Fruit fly (Drosophila melanogaster) whole organism, embryonic: Measurements from ENCODE around the gene Nrd1.

Experiments
- BEAF-32 ChIP-seq: fragments of 200-800 bp; sonication (Bioruptor generic); optimal IDR thresholded peaks from 3 replicates; lab custom pipeline; 2017; ENCODE audit warnings: missing biosample characterization, missing genetic modification characterization, mild to moderate bottlenecking, moderate library complexity, missing genetic modification reagents
- Bdp1 ChIP-seq: fragments of 200-800 bp; sonication (Bioruptor generic); optimal IDR thresholded peaks from 3 replicates; lab custom pipeline; 2016; ENCODE audit warnings: missing biosample characterization, missing genetic modification characterization
- Bgb ChIP-seq: fragments of 200-800 bp; sonication (Bioruptor generic); IDR thresholded peaks from 2 replicates; pipeline ENCODE4 v1.3.6; 2022; ENCODE audit warnings: missing biosample characterization, missing genetic modification characterization; ENCODE audit not compliant: partially characterized antibody
- CG12299 ChIP-seq: fragments of 200-800 bp; sonication (Bioruptor generic); optimal IDR thresholded peaks from 2 replicates; lab custom pipeline; 2018; ENCODE audit warnings: missing biosample characterization, mild to moderate bottlenecking, missing genetic modification characterization
- CG15269 ChIP-seq: fragments of 200-800 bp; sonication (Bioruptor generic); optimal IDR thresholded peaks from 2 replicates; lab custom pipeline; 2018; ENCODE audit warnings: missing biosample characterization, mild to moderate bottlenecking, missing genetic modification characterization, moderate library complexity
- CG15696 ChIP-seq: fragments of 200-800 bp; sonication (Bioruptor generic); optimal IDR thresholded peaks from 2 replicates; lab custom pipeline; 2019; ENCODE audit warnings: missing biosample characterization, mild to moderate bottlenecking, missing genetic modification characterization, moderate library complexity
- CG1647 ChIP-seq: fragments of 200-800 bp; sonication (Bioruptor generic); optimal IDR thresholded peaks from 3 replicates; lab custom pipeline; 2016; ENCODE audit warnings: missing biosample characterization, missing genetic modification characterization
- CG16813 ChIP-seq: fragments of 200-800 bp; sonication (Bioruptor generic); IDR thresholded peaks from 3 replicates; pipeline ENCODE4 v1.3.6; 2022; ENCODE audit warnings: missing biosample characterization, missing genetic modification characterization; ENCODE audit not compliant: partially characterized antibody
- CG17186 ChIP-seq: fragments of 200-800 bp; sonication (Bioruptor generic); optimal IDR thresholded peaks from 3 replicates; lab custom pipeline; 2017; ENCODE audit warnings: missing biosample characterization, missing genetic modification reagents, missing genetic modification characterization
- CG17568 ChIP-seq: fragments of 200-800 bp; sonication (Bioruptor generic); optimal IDR thresholded peaks from 2 replicates; lab custom pipeline; 2018; ENCODE audit warnings: missing biosample characterization, mild to moderate bottlenecking, missing genetic modification characterization, moderate library complexity
- CG2875 ChIP-seq: fragments of 200-800 bp; sonication (Bioruptor generic); optimal IDR thresholded peaks from 2 replicates; lab custom pipeline; 2017; ENCODE audit warnings: missing biosample characterization, mild to moderate bottlenecking, missing genetic modification characterization, missing genetic modification reagents
- CG32532 ChIP-seq: fragments of 200-800 bp; sonication (Bioruptor generic); IDR thresholded peaks from 2 replicates; pipeline ENCODE4 v1.3.6; 2022; ENCODE audit warnings: missing biosample characterization, missing genetic modification characterization
- CG32772 ChIP-seq: fragments of 200-800 bp; sonication (Bioruptor generic); IDR thresholded peaks from 2 replicates; pipeline ENCODE4 v1.3.6; 2022; ENCODE audit warnings: missing biosample characterization, missing genetic modification characterization
- CG34224 ChIP-seq: fragments of 200-800 bp; sonication (Bioruptor generic); IDR thresholded peaks from 3 replicates; pipeline ENCODE4 v1.3.6; 2022; ENCODE audit warnings: missing biosample characterization, missing genetic modification characterization; ENCODE audit not compliant: partially characterized antibody
- CG34422 ChIP-seq: fragments of 200-800 bp; sonication (Bioruptor generic); IDR thresholded peaks from 3 replicates; pipeline ENCODE4 v1.3.6; 2022; ENCODE audit warnings: missing biosample characterization, missing genetic modification characterization
- CG4820 ChIP-seq: fragments of 200-800 bp; sonication (Bioruptor generic); optimal IDR thresholded peaks from 3 replicates; lab custom pipeline; 2016; ENCODE audit warnings: missing biosample characterization, missing genetic modification characterization
- CG6683 ChIP-seq: fragments of 200-800 bp; sonication (Bioruptor generic); optimal IDR thresholded peaks from 2 replicates; lab custom pipeline; 2017; ENCODE audit warnings: missing biosample characterization, mild to moderate bottlenecking, missing genetic modification characterization, missing genetic modification reagents
- CG6791 ChIP-seq: fragments of 200-800 bp; sonication (Bioruptor generic); IDR thresholded peaks from 3 replicates; pipeline ENCODE4 v1.3.6; 2022; ENCODE audit warnings: missing biosample characterization, missing genetic modification characterization; ENCODE audit not compliant: partially characterized antibody
- CG7839 ChIP-seq: fragments of 200-800 bp; sonication (Bioruptor generic); optimal IDR thresholded peaks from 3 replicates; lab custom pipeline; 2018; ENCODE audit warnings: missing biosample characterization, mild to moderate bottlenecking, missing genetic modification characterization, moderate library complexity
- CG8944 ChIP-seq: fragments of 200-800 bp; sonication (Bioruptor generic); optimal IDR thresholded peaks from 3 replicates; lab custom pipeline; 2016; ENCODE audit warnings: missing biosample characterization, missing genetic modification characterization
- CG9215 ChIP-seq: fragments of 200-800 bp; sonication (Bioruptor generic); IDR thresholded peaks from 2 replicates; pipeline ENCODE4 v1.3.6; 2022; ENCODE audit warnings: missing biosample characterization, missing genetic modification characterization
- CG9609 ChIP-seq: fragments of 200-800 bp; sonication (Bioruptor generic); optimal IDR thresholded peaks from 3 replicates; lab custom pipeline; 2016; ENCODE audit warnings: missing biosample characterization, missing genetic modification characterization
- Camta ChIP-seq: fragments of 200-800 bp; sonication (Bioruptor generic); optimal IDR thresholded peaks from 2 replicates; lab custom pipeline; 2016; ENCODE audit warnings: missing biosample characterization, missing genetic modification characterization
- Dp ChIP-seq: fragments of 200-800 bp; sonication (Bioruptor generic); optimal IDR thresholded peaks from 2 replicates; lab custom pipeline; 2018; ENCODE audit warnings: missing biosample characterization, mild to moderate bottlenecking, missing genetic modification characterization, moderate library complexity
- Ets97D ChIP-seq: fragments of 200-800 bp; sonication (Bioruptor generic); optimal IDR thresholded peaks from 3 replicates; lab custom pipeline; 2016; ENCODE audit warnings: missing biosample characterization, missing genetic modification characterization
- HmgD ChIP-seq: fragments of 200-800 bp; sonication (Bioruptor generic); optimal IDR thresholded peaks from 3 replicates; lab custom pipeline; 2016; ENCODE audit warnings: missing biosample characterization, missing genetic modification characterization
- MTF-1 ChIP-seq: fragments of 200-800 bp; sonication (Bioruptor generic); optimal IDR thresholded peaks from 2 replicates; lab custom pipeline; 2018; ENCODE audit warnings: missing biosample characterization, mild to moderate bottlenecking, missing genetic modification characterization, borderline replicate concordance
- NFAT ChIP-seq: fragments of 200-800 bp; sonication (Bioruptor generic); IDR thresholded peaks from 2 replicates; pipeline ENCODE4 v1.3.6; 2022; ENCODE audit warnings: missing biosample characterization, missing genetic modification characterization
- Opbp ChIP-seq: fragments of 200-800 bp; sonication (Bioruptor generic); IDR thresholded peaks from 3 replicates; pipeline ENCODE4 v1.3.6; 2022; ENCODE audit warnings: missing biosample characterization, missing genetic modification characterization; ENCODE audit not compliant: partially characterized antibody
- Optix ChIP-seq: fragments of 200-800 bp; sonication (Bioruptor generic); IDR thresholded peaks from 3 replicates; pipeline ENCODE4 v1.3.6; 2022; ENCODE audit warnings: missing biosample characterization, missing genetic modification characterization
- aop ChIP-seq: fragments of 200-800 bp; sonication (Bioruptor generic); IDR thresholded peaks from 2 replicates; pipeline ENCODE4 v1.3.6; 2022; ENCODE audit warnings: missing biosample characterization, missing genetic modification characterization
- bbx ChIP-seq: fragments of 200-800 bp; sonication (Bioruptor generic); IDR thresholded peaks from 2 replicates; pipeline ENCODE4 v1.3.6; 2022; ENCODE audit warnings: missing biosample characterization, missing genetic modification characterization; ENCODE audit not compliant: partially characterized antibody
- ewg ChIP-seq: fragments of 200-800 bp; sonication (Bioruptor generic); optimal IDR thresholded peaks from 3 replicates; lab custom pipeline; 2017; ENCODE audit warnings: mild to moderate bottlenecking, missing biosample characterization, missing genetic modification reagents, missing genetic modification characterization
- gsb ChIP-seq: fragments of 200-800 bp; sonication (Bioruptor generic); IDR thresholded peaks from 2 replicates; pipeline ENCODE4 v1.3.6; 2022; ENCODE audit warnings: missing biosample characterization, missing genetic modification characterization
- ind ChIP-seq: fragments of 200-800 bp; sonication (Bioruptor generic); optimal IDR thresholded peaks from 3 replicates; lab custom pipeline; 2016; ENCODE audit warnings: missing biosample characterization, missing genetic modification characterization
- jigr1 ChIP-seq: fragments of 200-800 bp; sonication (Bioruptor generic); IDR thresholded peaks from 3 replicates; pipeline ENCODE4 v1.3.6; 2022; ENCODE audit warnings: missing biosample characterization, missing genetic modification characterization
- luna ChIP-seq: fragments of 200-800 bp; sonication (Bioruptor generic); optimal IDR thresholded peaks from 2 replicates; lab custom pipeline; 2016; ENCODE audit warnings: missing biosample characterization, missing genetic modification characterization
- mld ChIP-seq: fragments of 200-800 bp; sonication (Bioruptor generic); IDR thresholded peaks from 3 replicates; pipeline ENCODE4 v1.3.6; 2022; ENCODE audit warnings: missing biosample characterization, missing genetic modification characterization; ENCODE audit not compliant: partially characterized antibody
- nerfin-2 ChIP-seq: fragments of 200-800 bp; sonication (Bioruptor generic); IDR thresholded peaks from 2 replicates; pipeline ENCODE4 v1.3.6; 2022; ENCODE audit warnings: missing biosample characterization, missing genetic modification characterization; ENCODE audit not compliant: partially characterized antibody
- oc ChIP-seq: fragments of 200-800 bp; sonication (Bioruptor generic); optimal IDR thresholded peaks from 2 replicates; lab custom pipeline; 2018; ENCODE audit warnings: missing biosample characterization, mild to moderate bottlenecking, missing genetic modification characterization, moderate library complexity
- pfk ChIP-seq: fragments of 200-800 bp; sonication (Bioruptor generic); optimal IDR thresholded peaks from 2 replicates; lab custom pipeline; 2018; ENCODE audit warnings: missing biosample characterization, mild to moderate bottlenecking, missing genetic modification characterization, moderate library complexity
- phol ChIP-seq: fragments of 200-800 bp; sonication (Bioruptor generic); optimal IDR thresholded peaks from 3 replicates; lab custom pipeline; 2018; ENCODE audit warnings: missing biosample characterization, mild to moderate bottlenecking, missing genetic modification characterization, moderate library complexity
- pita ChIP-seq: fragments of 200-800 bp; sonication (Bioruptor generic); optimal IDR thresholded peaks from 2 replicates; lab custom pipeline; 2017; ENCODE audit warnings: missing biosample characterization, mild to moderate bottlenecking, missing genetic modification characterization
- pzg ChIP-seq: fragments of 200-800 bp; sonication (Bioruptor generic); optimal IDR thresholded peaks from 3 replicates; lab custom pipeline; 2018; ENCODE audit warnings: missing biosample characterization, mild to moderate bottlenecking, missing genetic modification characterization, moderate library complexity
- ranshi ChIP-seq: fragments of 200-800 bp; sonication (Bioruptor generic); IDR thresholded peaks from 2 replicates; pipeline ENCODE4 v1.3.6; 2022; ENCODE audit warnings: missing biosample characterization, missing genetic modification characterization
- sob ChIP-seq: fragments of 200-800 bp; sonication (Bioruptor generic); IDR thresholded peaks from 2 replicates; pipeline ENCODE4 v1.3.6; 2022; ENCODE audit warnings: missing biosample characterization, missing genetic modification characterization
- sr ChIP-seq: fragments of 200-800 bp; sonication (Bioruptor generic); IDR thresholded peaks from 3 replicates; pipeline ENCODE4 v1.3.6; 2022; ENCODE audit warnings: missing biosample characterization, missing genetic modification characterization
- trh ChIP-seq: fragments of 200-800 bp; sonication (Bioruptor generic); optimal IDR thresholded peaks from 2 replicates; lab custom pipeline; 2016; ENCODE audit warnings: missing biosample characterization, missing genetic modification characterization
- tx ChIP-seq: fragments of 200-800 bp; sonication (Bioruptor generic); optimal IDR thresholded peaks from 2 replicates; lab custom pipeline; 2016; ENCODE audit warnings: missing biosample characterization, missing genetic modification characterization
- wor ChIP-seq: fragments of 200-800 bp; sonication (Bioruptor generic); IDR thresholded peaks from 2 replicates; pipeline ENCODE4 v1.3.6; 2022; ENCODE audit warnings: missing biosample characterization, missing genetic modification characterization

The Nrd1 gene

dm6 chrX:11852310-11852709, 16.4 kb downstream of the Nrd1 start, which contains the start of gene p24-1 (continued):
- peak; percentile 28 for TF ChIP-seq CG8944 (GFP tag; lab: Kevin White, UChicago)
- TF ChIP-seq CG17568 (GFP tag; lab: Kevin White, UChicago): no peak
- peak; percentile 74 for TF ChIP-seq CG17186 (GFP tag; lab: Kevin White, UChicago)
- peak; percentile 23 for TF ChIP-seq CG15269
- TF ChIP-seq bbx: peak; percentile 93
- peak; percentile 19 for TF ChIP-seq Bdp1 (GFP tag; lab: Kevin White, UChicago)
- peak; percentile 64 for TF ChIP-seq CG9609 (GFP tag; lab: Kevin White, UChicago)
- TF ChIP-seq HmgD (GFP tag; lab: Kevin White, UChicago): peak; percentile 54
- TF ChIP-seq Bgb (GFP tag; lab: Robert Waterston, UW): peak; percentile 93
- TF ChIP-seq Dp (GFP tag; lab: Kevin White, UChicago): peak; percentile 93
- TF ChIP-seq CG7839 (tag; lab: Kevin White, UChicago): peak; percentile 25
- TF ChIP-seq aop: no peak
- 0 out of 2 replicates have a peak, but pooled peaks have one; percentile 15 for TF ChIP-seq CG32772
- peak; percentile 92 for TF ChIP-seq Opbp
- TF ChIP-seq Camta: peak; percentile 0
- peak; percentile 81 for TF ChIP-seq mld (GFP tag; lab: Robert Waterston, UW)
- TF ChIP-seq CG4820 (GFP tag; lab: Kevin White, UChicago): peak; percentile 13
- TF ChIP-seq Ets97D (GFP tag; lab: Kevin White, UChicago): peak; percentile 89
- no peak for TF ChIP-seq pita (GFP tag; lab: Kevin White, UChicago)
- peak; percentile 73 for TF ChIP-seq CG32532 (GFP tag; lab: Robert Waterston, UW)
- no peak for TF ChIP-seq Optix (GFP tag; lab: Robert Waterston, UW)
- no peak for TF ChIP-seq luna (GFP tag; lab: Kevin White, UChicago)
- peak; percentile 87 for TF ChIP-seq BEAF-32 (GFP tag; lab: Kevin White, UChicago)
- peak; percentile 88 for TF ChIP-seq CG6791 (GFP tag; lab: Robert Waterston, UW)
- TF ChIP-seq CG9215 (GFP tag; lab: Robert Waterston, UW): no peak; the same call in 1 of the 2 replicates
- no peak for TF ChIP-seq CG12299 (tag; lab: Kevin White, UChicago)
- TF ChIP-seq trh (GFP tag; lab: Kevin White, UChicago): no peak
- no peak for TF ChIP-seq ranshi (GFP tag; lab: Robert Waterston, UW)
- no peak for TF ChIP-seq sr (GFP tag; lab: Robert Waterston, UW)
- no peak for TF ChIP-seq jigr1 (GFP tag; lab: Robert Waterston, UW)
- TF ChIP-seq CG6683 (GFP tag; lab: Kevin White, UChicago): no peak
- TF ChIP-seq ewg: no peak
- peak; percentile 22 for TF ChIP-seq CG1647 (GFP tag; lab: Kevin White, UChicago)
- TF ChIP-seq sob (GFP tag; lab: Robert Waterston, UW): peak; percentile 80
- TF ChIP-seq gsb (GFP tag; lab: Robert Waterston, UW): no peak
- TF ChIP-seq CG16813 (GFP tag; lab: Robert Waterston, UW): peak; percentile 85
- TF ChIP-seq CG15696 (tag; lab: Kevin White, UChicago): peak; percentile 7
- no peak for TF ChIP-seq wor (GFP tag; lab: Robert Waterston, UW)
- TF ChIP-seq oc: no peak
- TF ChIP-seq CG34224 (GFP tag; lab: Robert Waterston, UW): peak; percentile 89
- no peak for TF ChIP-seq CG2875 (GFP tag; lab: Kevin White, UChicago)
- TF ChIP-seq nerfin-2 (GFP tag; lab: Robert Waterston, UW): peak; percentile 69
- peak; percentile 81 for TF ChIP-seq NFAT
- peak; percentile 64 for TF ChIP-seq phol
- peak; percentile 37 for TF ChIP-seq MTF-1 (GFP tag; lab: Kevin White, UChicago)
- TF ChIP-seq pfk (GFP tag; lab: Kevin White, UChicago): peak; percentile 18
- peak; percentile 62; the same call in 2 of the 3 replicates for TF ChIP-seq CG34422 (GFP tag; lab: Robert Waterston, UW)
- TF ChIP-seq pzg (GFP tag; lab: Kevin White, UChicago): peak; percentile 94
- no peak for TF ChIP-seq tx
- peak; percentile 37 for TF ChIP-seq ind
